Fruit fly (Drosophila melanogaster) whole organism, embryonic: ENCODE results near the gene SerRS-m.
A peak's percentile ranks its signal among the peaks of the same experiment; 100 is the strongest.

Experiments used
- Awh ChIP-seq: fragments of 200-800 bp; sonication (Bioruptor generic); IDR thresholded peaks from 2 replicates; pipeline ENCODE4, ENCODE4 v1.3.6; 2022; ENCODE audit warnings: missing biosample characterization, missing genetic modification characterization
- B-H1 ChIP-seq: fragments of 200-800 bp; sonication (Bioruptor generic); IDR thresholded peaks from 3 replicates; pipeline ENCODE4 v1.3.6; 2022; ENCODE audit warnings: missing biosample characterization, missing genetic modification characterization
- BEAF-32 ChIP-seq: fragments of 200-800 bp; sonication (Bioruptor generic); optimal IDR thresholded peaks from 3 replicates; lab custom pipeline; 2017; ENCODE audit warnings: missing biosample characterization, missing genetic modification characterization, mild to moderate bottlenecking, moderate library complexity, missing genetic modification reagents
- C15 ChIP-seq: fragments of 200-800 bp; sonication (Bioruptor generic); IDR thresholded peaks from 3 replicates; pipeline ENCODE4 v1.3.6; 2022; ENCODE audit warnings: missing biosample characterization, missing genetic modification characterization
- CG10267 ChIP-seq: fragments of 200-800 bp; sonication (Bioruptor generic); optimal IDR thresholded peaks from 2 replicates; lab custom pipeline; 2018; ENCODE audit warnings: missing biosample characterization, mild to moderate bottlenecking, missing genetic modification characterization, moderate library complexity
- CG10431 ChIP-seq: fragments of 200-800 bp; sonication (Bioruptor generic); optimal IDR thresholded peaks from 3 replicates; lab custom pipeline; 2018; ENCODE audit warnings: missing biosample characterization, mild to moderate bottlenecking, missing genetic modification characterization
- CG11696 ChIP-seq: fragments of 200-800 bp; sonication (Bioruptor generic); IDR thresholded peaks from 2 replicates; pipeline ENCODE4 v1.3.6; 2022; ENCODE audit warnings: missing biosample characterization, missing genetic modification characterization
- CG12299 ChIP-seq: fragments of 200-800 bp; sonication (Bioruptor generic); optimal IDR thresholded peaks from 2 replicates; lab custom pipeline; 2018; ENCODE audit warnings: missing biosample characterization, mild to moderate bottlenecking, missing genetic modification characterization
- CG14441 ChIP-seq: fragments of 200-800 bp; sonication (Bioruptor generic); IDR thresholded peaks from 2 replicates; pipeline ENCODE4 v1.3.6; 2022; ENCODE audit warnings: missing biosample characterization, missing genetic modification characterization
- CG1647 ChIP-seq: fragments of 200-800 bp; sonication (Bioruptor generic); optimal IDR thresholded peaks from 3 replicates; lab custom pipeline; 2016; ENCODE audit warnings: missing biosample characterization, missing genetic modification characterization
- CG17361 ChIP-seq: fragments of 200-800 bp; sonication (Bioruptor generic); IDR thresholded peaks from 3 replicates; pipeline ENCODE4 v1.3.6; 2022; ENCODE audit warnings: missing biosample characterization, missing genetic modification characterization
- CG17829 ChIP-seq: fragments of 200-800 bp; optimal IDR thresholded peaks from 2 replicates; lab custom pipeline; 2019; ENCODE audit warnings: missing biosample characterization, mild to moderate bottlenecking, missing genetic modification characterization, moderate library complexity
- CG18011 ChIP-seq: fragments of 200-800 bp; sonication (Bioruptor generic); optimal IDR thresholded peaks from 2 replicates; lab custom pipeline; 2017; ENCODE audit warnings: missing biosample characterization, missing genetic modification characterization, mild to moderate bottlenecking, moderate library complexity, missing genotype
- CG18262 ChIP-seq: fragments of 200-800 bp; optimal IDR thresholded peaks from 3 replicates; lab custom pipeline; 2019; ENCODE audit warnings: missing biosample characterization, mild to moderate bottlenecking, missing genetic modification characterization, moderate library complexity
- CG18599 ChIP-seq: fragments of 200-800 bp; sonication (Bioruptor generic); optimal IDR thresholded peaks from 3 replicates; lab custom pipeline; 2017; ENCODE audit warnings: missing biosample characterization, missing genetic modification characterization, mild to moderate bottlenecking, moderate library complexity, missing genetic modification reagents
- CG2202 ChIP-seq: fragments of 200-800 bp; sonication (Bioruptor generic); optimal IDR thresholded peaks from 2 replicates; lab custom pipeline; 2018; ENCODE audit warnings: missing biosample characterization, mild to moderate bottlenecking, missing genetic modification characterization
- CG32532 ChIP-seq: fragments of 200-800 bp; sonication (Bioruptor generic); IDR thresholded peaks from 2 replicates; pipeline ENCODE4 v1.3.6; 2022; ENCODE audit warnings: missing biosample characterization, missing genetic modification characterization
- CG33213 ChIP-seq: fragments of 200-800 bp; sonication (Bioruptor generic); optimal IDR thresholded peaks from 3 replicates; lab custom pipeline; 2016; ENCODE audit warnings: missing biosample characterization, missing genetic modification characterization
- CG33557 ChIP-seq: fragments of 200-800 bp; sonication (Bioruptor generic); optimal IDR thresholded peaks from 2 replicates; lab custom pipeline; 2019; ENCODE audit warnings: missing biosample characterization, mild to moderate bottlenecking, missing genetic modification characterization, moderate library complexity
- CG4730 ChIP-seq: fragments of 200-800 bp; sonication (Bioruptor generic); IDR thresholded peaks from 2 replicates; pipeline ENCODE4 v1.3.6; 2022; ENCODE audit warnings: missing biosample characterization, missing genetic modification characterization
- CG4820 ChIP-seq: fragments of 200-800 bp; sonication (Bioruptor generic); optimal IDR thresholded peaks from 3 replicates; lab custom pipeline; 2016; ENCODE audit warnings: missing biosample characterization, missing genetic modification characterization
- CG5245 ChIP-seq: fragments of 200-800 bp; sonication (Bioruptor generic); optimal IDR thresholded peaks from 3 replicates; lab custom pipeline; 2016; ENCODE audit warnings: missing biosample characterization, missing genetic modification characterization
- CG7372 ChIP-seq: fragments of 200-800 bp; sonication (Bioruptor generic); IDR thresholded peaks from 2 replicates; pipeline ENCODE4 v1.3.6; 2022; ENCODE audit warnings: missing biosample characterization, missing genetic modification characterization
- CG8478 ChIP-seq: fragments of >200 bp; optimal IDR thresholded peaks from 2 replicates; lab custom pipeline; 2018
- CG9609 ChIP-seq: fragments of 200-800 bp; sonication (Bioruptor generic); optimal IDR thresholded peaks from 3 replicates; lab custom pipeline; 2016; ENCODE audit warnings: missing biosample characterization, missing genetic modification characterization
- CrebB ChIP-seq: fragments of 200-800 bp; sonication (Bioruptor generic); optimal IDR thresholded peaks from 3 replicates; lab custom pipeline; 2018; ENCODE audit warnings: missing biosample characterization, mild to moderate bottlenecking, missing genetic modification characterization
- ERR ChIP-seq: fragments of 200-800 bp; sonication (Bioruptor generic); optimal IDR thresholded peaks from 2 replicates; lab custom pipeline; 2016; ENCODE audit warnings: missing biosample characterization, missing genetic modification characterization
- Hr3 ChIP-seq: fragments of 200-800 bp; sonication (Bioruptor generic); optimal IDR thresholded peaks from 3 replicates; lab custom pipeline; 2016; ENCODE audit warnings: missing biosample characterization, missing genetic modification characterization
- MBD-R2 ChIP-seq: fragments of 200-800 bp; sonication (Bioruptor generic); IDR thresholded peaks from 2 replicates; pipeline ENCODE4 v1.3.6; 2022; ENCODE audit warnings: missing biosample characterization, missing genetic modification characterization
- PHDP ChIP-seq: fragments of 200-800 bp; sonication (Bioruptor generic); optimal IDR thresholded peaks from 3 replicates; lab custom pipeline; 2018; ENCODE audit warnings: missing biosample characterization, mild to moderate bottlenecking, missing genetic modification characterization, moderate library complexity
- Taf1 ChIP-seq: fragments of 200-800 bp; sonication (Bioruptor generic); IDR thresholded peaks from 2 replicates; pipeline ENCODE4 v1.3.6; 2022; ENCODE audit warnings: missing biosample characterization, missing genetic modification characterization
- Trl ChIP-seq, 3 experiments: fragments of >200 bp in 2 of 3; fragments of 200-800 bp in 1 of 3; sonication (Bioruptor generic) in 1 of 3; optimal IDR thresholded peaks; 2 replicates in 1 of 3; 3 replicates in 2 of 3; lab custom pipeline; 2016 to 2017; ENCODE audit warnings: missing biosample characterization in 1 of 3, missing genetic modification characterization in 1 of 3
- ato ChIP-seq: fragments of 200-800 bp; sonication (Bioruptor generic); IDR thresholded peaks from 2 replicates; pipeline ENCODE4 v1.3.6; 2022; ENCODE audit warnings: missing biosample characterization, missing genetic modification characterization; ENCODE audit not compliant: partially characterized antibody
- cas ChIP-seq: fragments of 200-800 bp; sonication (Bioruptor generic); IDR thresholded peaks from 2 replicates; pipeline ENCODE4 v1.3.6; 2022; ENCODE audit warnings: missing biosample characterization, missing genetic modification characterization
- cg ChIP-seq: fragments of 200-800 bp; sonication (Bioruptor generic); optimal IDR thresholded peaks from 3 replicates; lab custom pipeline; 2019; ENCODE audit warnings: missing biosample characterization, mild to moderate bottlenecking, missing genetic modification characterization, moderate library complexity
- chn ChIP-seq: fragments of 200-800 bp; sonication (Bioruptor generic); optimal IDR thresholded peaks from 2 replicates; lab custom pipeline; 2016; ENCODE audit warnings: missing biosample characterization, missing genetic modification characterization
- ci ChIP-seq: fragments of 200-800 bp; sonication (Bioruptor generic); IDR thresholded peaks from 3 replicates; pipeline ENCODE4 v1.3.6; 2022; ENCODE audit warnings: missing biosample characterization, missing genetic modification characterization
- corto ChIP-seq: fragments of 200-800 bp; sonication (Bioruptor generic); optimal IDR thresholded peaks from 2 replicates; lab custom pipeline; 2016; ENCODE audit warnings: missing biosample characterization, mild to moderate bottlenecking, missing genetic modification characterization, moderate library complexity
- cwo ChIP-seq: fragments of 200-800 bp; sonication (Bioruptor generic); optimal IDR thresholded peaks from 3 replicates; lab custom pipeline; 2017; ENCODE audit warnings: missing biosample characterization, missing genetic modification characterization, mild to moderate bottlenecking, moderate library complexity, missing genetic modification reagents
- ewg ChIP-seq: fragments of 200-800 bp; sonication (Bioruptor generic); optimal IDR thresholded peaks from 3 replicates; lab custom pipeline; 2017; ENCODE audit warnings: mild to moderate bottlenecking, missing biosample characterization, missing genetic modification reagents, missing genetic modification characterization
- exex ChIP-seq: fragments of 200-800 bp; sonication (Bioruptor generic); optimal IDR thresholded peaks from 4 replicates; lab custom pipeline; 2018; ENCODE audit warnings: missing biosample characterization, mild to moderate bottlenecking, missing genetic modification characterization, moderate library complexity
- fd3F ChIP-seq: fragments of 200-800 bp; sonication (Bioruptor generic); optimal IDR thresholded peaks from 2 replicates; lab custom pipeline; 2018; ENCODE audit warnings: missing biosample characterization, mild to moderate bottlenecking, missing genetic modification characterization, moderate library complexity
- fd64A ChIP-seq: fragments of 200-800 bp; sonication (Bioruptor generic); optimal IDR thresholded peaks from 3 replicates; lab custom pipeline; 2018; ENCODE audit warnings: missing biosample characterization, mild to moderate bottlenecking, missing genetic modification characterization
- kni ChIP-seq: fragments of 200-800 bp; sonication (Bioruptor generic); optimal IDR thresholded peaks from 3 replicates; lab custom pipeline; 2017; ENCODE audit warnings: mild to moderate bottlenecking, missing biosample characterization, missing genetic modification reagents, missing genetic modification characterization
- nerfin-1 ChIP-seq: fragments of 200-800 bp; sonication (Bioruptor generic); optimal IDR thresholded peaks from 3 replicates; lab custom pipeline; 2019; ENCODE audit warnings: missing biosample characterization, mild to moderate bottlenecking, missing genetic modification characterization, moderate library complexity
- nmo ChIP-seq: fragments of 200-800 bp; sonication (Bioruptor generic); optimal IDR thresholded peaks from 2 replicates; lab custom pipeline; 2018; ENCODE audit warnings: missing biosample characterization, mild to moderate bottlenecking, missing genetic modification characterization, moderate library complexity
- row ChIP-seq: fragments of 200-800 bp; sonication (Bioruptor generic); IDR thresholded peaks from 3 replicates; pipeline ENCODE4 v1.3.6; 2022; ENCODE audit warnings: missing biosample characterization, missing genetic modification characterization
- scrt ChIP-seq: fragments of 200-800 bp; sonication (Bioruptor generic); optimal IDR thresholded peaks from 2 replicates; lab custom pipeline; 2018; ENCODE audit warnings: missing biosample characterization, mild to moderate bottlenecking, missing genetic modification characterization, moderate library complexity
- sens ChIP-seq: fragments of 200-800 bp; sonication (Bioruptor generic); peaks from one replicate; lab custom pipeline; 2016; ENCODE audit warnings: missing biosample characterization, missing genetic modification characterization
- ssp ChIP-seq: fragments of 200-800 bp; sonication (Bioruptor generic); IDR thresholded peaks from 2 replicates; pipeline ENCODE4 v1.3.6; 2022; ENCODE audit warnings: missing biosample characterization, missing genetic modification characterization
- tap ChIP-seq: fragments of 200-800 bp; optimal IDR thresholded peaks from 3 replicates; lab custom pipeline; 2019; ENCODE audit warnings: missing biosample characterization, mild to moderate bottlenecking, missing genetic modification characterization, moderate library complexity
- z ChIP-seq: fragments of 200-800 bp; sonication (Bioruptor generic); IDR thresholded peaks from 3 replicates; pipeline ENCODE4 v1.3.6; 2022; ENCODE audit warnings: missing biosample characterization, missing genetic modification characterization
- zen ChIP-seq: fragments of 200-800 bp; sonication (Bioruptor generic); optimal IDR thresholded peaks from 3 replicates; lab custom pipeline; 2018; ENCODE audit warnings: missing biosample characterization, mild to moderate bottlenecking, missing genetic modification characterization, moderate library complexity
- zf30C ChIP-seq: fragments of 200-800 bp; sonication (Bioruptor generic); optimal IDR thresholded peaks from 3 replicates; lab custom pipeline; 2018; ENCODE audit warnings: missing biosample characterization, mild to moderate bottlenecking, missing genetic modification characterization

SerRS-m gene

dm6 chr3R:15375470-15375869 is 35.0 kb downstream of the SerRS-m start:
- no peak for TF ChIP-seq CG18262 (tag; lab: Kevin White, UChicago)
- TF ChIP-seq CG8478 (lab: Kevin White, UChicago): peak; percentile 69
- TF ChIP-seq fd3F (GFP tag; lab: Kevin White, UChicago): no peak
- TF ChIP-seq fd64A (GFP tag; lab: Kevin White, UChicago): no peak
- TF ChIP-seq CG4820 (GFP tag; lab: Kevin White, UChicago): no peak
- no peak for TF ChIP-seq CG33213 (GFP tag; lab: Kevin White, UChicago)
- TF ChIP-seq CG11696 (GFP tag; lab: Robert Waterston, UW): no peak
- TF ChIP-seq CG2202 (tag; lab: Kevin White, UChicago): no peak
- TF ChIP-seq chn: no peak
- TF ChIP-seq CrebB (tag; lab: Kevin White, UChicago): no peak
- no peak for TF ChIP-seq CG12299
- TF ChIP-seq CG10431: no peak
- TF ChIP-seq CG7372: no peak
- TF ChIP-seq CG18011: peak; percentile 44
- no peak for TF ChIP-seq Hr3
- no peak for TF ChIP-seq BEAF-32 (GFP tag; lab: Kevin White, UChicago)
- no peak for TF ChIP-seq ERR (GFP tag; lab: Kevin White, UChicago)
- peak; percentile 24 for TF ChIP-seq nerfin-1 (tag; lab: Kevin White, UChicago)
- TF ChIP-seq zf30C: no peak
- TF ChIP-seq CG17829 (tag; lab: Kevin White, UChicago): no peak
- TF ChIP-seq CG1647 (GFP tag; lab: Kevin White, UChicago): no peak
- TF ChIP-seq B-H1 (GFP tag; lab: Robert Waterston, UW): no peak
- no peak for TF ChIP-seq CG32532 (GFP tag; lab: Robert Waterston, UW)
- TF ChIP-seq CG14441: no peak
- no peak for TF ChIP-seq CG5245 (GFP tag; lab: Kevin White, UChicago)
- TF ChIP-seq cg (GFP tag; lab: Kevin White, UChicago): peak; percentile 62
- no peak for TF ChIP-seq ato (GFP tag; lab: Robert Waterston, UW)
- TF ChIP-seq CG18599 (GFP tag; lab: Kevin White, UChicago): no peak
- no peak for TF ChIP-seq PHDP (tag; lab: Kevin White, UChicago)
- no peak for TF ChIP-seq tap (tag; lab: Kevin White, UChicago)
- TF ChIP-seq CG4730 (GFP tag; lab: Robert Waterston, UW): no peak
- TF ChIP-seq CG10267: no peak
- TF ChIP-seq Taf1: no peak
- TF ChIP-seq cwo (GFP tag; lab: Kevin White, UChicago): no peak
- no peak for TF ChIP-seq CG33557
- TF ChIP-seq row: no peak
- TF ChIP-seq ci: no peak
- no peak for TF ChIP-seq CG9609
- no peak for TF ChIP-seq corto
- TF ChIP-seq Trl (optimal IDR thresholded peaks at IDR 0.05; lab: Kevin White, UChicago): peak in 1 of 2 experiments; percentile 22
- no peak for TF ChIP-seq Trl (GFP tag; optimal IDR thresholded peaks at IDR 0.05; lab: Kevin White, UChicago)
- no peak for TF ChIP-seq ssp (GFP tag; lab: Robert Waterston, UW)
- TF ChIP-seq, all 482 proteins: peak for 5

DNA sequence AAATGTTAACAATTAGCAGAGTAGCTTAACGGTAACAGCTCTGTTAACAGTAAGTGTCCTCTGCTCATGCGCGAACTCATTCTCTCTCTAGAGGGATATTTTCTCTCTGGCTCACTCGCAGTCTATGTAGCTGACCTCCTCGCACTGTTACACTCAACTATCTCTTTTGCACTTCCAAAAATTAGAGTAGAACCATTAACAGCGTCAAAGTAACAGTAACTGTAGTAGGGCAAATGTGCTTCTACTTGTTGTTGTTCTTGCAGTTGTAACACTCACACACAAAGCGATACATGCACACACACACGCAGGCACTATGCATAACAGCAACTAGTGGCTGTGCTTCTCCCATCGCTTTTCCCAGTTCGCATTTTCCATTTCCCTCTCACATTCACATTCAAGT is 38.6 kb downstream of the SerRS-m start:
- TF ChIP-seq CG17361 (no peak), exex (no peak), z (GFP tag; lab: Robert Waterston, UW) (peak; percentile 50; the same call in 1 of the 3 replicates), C15 (GFP tag; lab: Robert Waterston, UW) (no peak), sens (peak; percentile 52), cg (GFP tag; lab: Kevin White, UChicago) (peak; percentile 64), MBD-R2 (GFP tag; lab: Robert Waterston, UW) (no peak), scrt (peak; percentile 96), ewg (peak; percentile 93), kni (GFP tag; lab: Kevin White, UChicago) (peak; percentile 47), cas (GFP tag; lab: Robert Waterston, UW) (0 out of 2 replicates have a peak, but pooled peaks have one; percentile 25), zen (no peak), Awh (GFP tag; lab: Robert Waterston, UW) (no peak), nmo (GFP tag; lab: Kevin White, UChicago) (no peak), nerfin-1 (tag; lab: Kevin White, UChicago) (peak; percentile 51)
